Fruit fly (Drosophila melanogaster) whole organism: ENCODE results near the gene CG9636.

ENCODE experiments used
- CG8478 ChIP-seq: fragments of >200 bp; optimal IDR thresholded peaks from 2 replicates; lab custom pipeline; 2018; ENCODE audit warnings: inconsistent platforms
- Dll ChIP-seq: fragments of >200 bp; optimal IDR thresholded peaks from 2 replicates; lab custom pipeline; 2017
- EcR ChIP-seq, 2 experiments: fragments of >200 bp; optimal IDR thresholded peaks; 2 replicates each; lab custom pipeline; 2017; ENCODE audit warnings: missing biosample characterization in 2 of 2, missing genetic modification characterization in 2 of 2, missing genetic modification reagents in 2 of 2
- pan ChIP-seq: fragments of >200 bp; optimal IDR thresholded peaks from 2 replicates; lab custom pipeline; 2017
- psq ChIP-seq: fragments of >200 bp; optimal IDR thresholded peaks from 2 replicates; lab custom pipeline; 2017
- usp ChIP-seq: fragments of >200 bp; optimal IDR thresholded peaks from 2 replicates; lab custom pipeline; 2017; ENCODE audit warnings: missing biosample characterization, missing genetic modification characterization, mixed read lengths

dm6 chr3R:8290940-8291339 is 47.3 kb upstream of the CG9636 start, which contains the start of gene CG31464:
- TF ChIP-seq Dll (no peak), CG8478 (no peak), usp (GFP tag; lab: Kevin White, UChicago) (no peak), pan (lab: Kevin White, UChicago) (no peak), psq (lab: Kevin White, UChicago) (no peak), EcR (GFP tag; optimal IDR thresholded peaks at IDR 0.05; lab: Kevin White, UChicago) (no peak)
